Fruit fly (Drosophila melanogaster) whole organism, wandering third instar larva: ENCODE results near the gene mtd.

ENCODE experiments used
- Dif ChIP-seq: fragments of 200-275, 200-300 bp; sonication (Bioruptor generic); optimal IDR thresholded peaks from 2 replicates; lab custom pipeline; 2018; ENCODE audit warnings: missing biosample characterization, missing genetic modification characterization; ENCODE audit not compliant: partially characterized antibody
- Hr78 ChIP-seq: fragments of >200 bp; optimal IDR thresholded peaks from 2 replicates; lab custom pipeline; 2017; ENCODE audit warnings: missing biosample characterization, missing genetic modification characterization
- Jra ChIP-seq: sonication (Bioruptor generic); optimal IDR thresholded peaks from 2 replicates; lab custom pipeline; 2016; ENCODE audit warnings: missing biosample characterization, missing genetic modification characterization
- dsf ChIP-seq: sonication (Bioruptor generic); optimal IDR thresholded peaks from 2 replicates; lab custom pipeline; 2016; ENCODE audit warnings: missing biosample characterization, missing genetic modification characterization, borderline replicate concordance
- fru ChIP-seq: fragments of 200-800 bp; sonication (Bioruptor generic); optimal IDR thresholded peaks from 3 replicates; lab custom pipeline; 2016; ENCODE audit warnings: missing biosample characterization, mild to moderate bottlenecking, missing genetic modification characterization
- lola ChIP-seq: fragments of >200 bp; optimal IDR thresholded peaks from 2 replicates; lab custom pipeline; 2017; ENCODE audit warnings: missing biosample characterization, missing genetic modification characterization
- sv ChIP-seq: fragments of 200-800 bp; sonication (Bioruptor generic); optimal IDR thresholded peaks from 3 replicates; lab custom pipeline; 2016; ENCODE audit warnings: missing biosample characterization, missing genetic modification characterization

DNA sequence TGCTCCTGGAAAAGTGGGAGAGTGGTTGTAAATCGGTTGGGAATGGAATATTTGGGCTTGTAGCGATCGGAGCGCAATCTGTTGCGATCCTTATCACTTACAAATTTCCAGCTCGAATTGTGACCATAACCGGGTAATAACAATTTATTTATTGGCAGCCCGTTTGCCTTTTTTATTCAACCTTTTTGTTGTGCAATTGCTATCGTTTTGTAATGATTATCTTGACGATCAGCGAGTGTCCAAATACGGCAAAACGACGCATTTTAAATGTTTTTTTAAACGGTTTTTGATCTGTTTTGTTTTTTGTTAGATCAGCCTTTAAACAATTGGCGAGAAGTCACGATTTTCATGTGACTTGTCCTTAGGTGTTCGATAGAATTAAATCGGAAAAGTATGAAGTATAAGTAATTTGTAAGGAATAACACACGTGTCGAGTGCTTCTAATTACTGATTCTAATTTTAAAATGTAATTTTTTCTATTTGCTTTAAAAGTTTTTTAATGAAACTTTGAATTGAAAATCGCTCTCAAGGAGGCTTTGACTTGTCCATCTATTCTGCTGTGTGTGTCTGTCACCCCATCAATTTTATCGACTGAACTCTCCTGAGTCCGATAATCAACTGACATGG, 50.6 kb downstream of the mtd start, which contains the start of gene Tim17b1:
- no peak for TF ChIP-seq sv (GFP tag; lab: Kevin White, UChicago)
- no peak for TF ChIP-seq lola (GFP tag; lab: Kevin White, UChicago)
- TF ChIP-seq Jra (GFP tag; lab: Kevin White, UChicago), result no peak
- no peak for TF ChIP-seq dsf (GFP tag; lab: Kevin White, UChicago)
- no peak for TF ChIP-seq Hr78 (GFP tag; lab: Kevin White, UChicago)
- TF ChIP-seq fru (GFP tag; lab: Kevin White, UChicago), result no peak
- no peak for TF ChIP-seq Dif (GFP tag; lab: Kevin White, UChicago)
